Worm (Caenorhabditis elegans) whole organism, late embryonic: ENCODE data around the gene msp-64.

Experiments
- eyg-1 ChIP-seq: sonication (generic microtip); optimal IDR thresholded peaks from 2 replicates; lab custom pipeline; 2016; ENCODE audit warnings: missing genotype, missing genetic modification characterization, missing compliant biosample characterization
- nhr-11 ChIP-seq: fragments of 150-350 bp; optimal IDR thresholded peaks from 2 replicates; lab custom pipeline; 2014; ENCODE audit warnings: missing biosample characterization, missing genetic modification characterization
- pha-4 ChIP-seq: fragments of 150-350 bp; optimal IDR thresholded peaks from 2 replicates; lab custom pipeline; 2018; ENCODE audit warnings: missing biosample characterization, missing genetic modification reagents, missing genetic modification characterization

- TF ChIP-seq eyg-1 (no peak), pha-4 (tag; lab: Kevin White, UChicago) (no peak), nhr-11 (tag; lab: Kevin White, UChicago) (no peak)
Observed at ce11 chrII:5804288-5804687, 5.8 kb downstream of the msp-64 start.
